Fruit fly (Drosophila melanogaster) whole organism, embryonic: ENCODE data around the gene Der-2.

Experiments
- Bgb ChIP-seq: fragments of 200-800 bp; sonication (Bioruptor generic); IDR thresholded peaks from 2 replicates; pipeline ENCODE4 v1.3.6; 2022; ENCODE audit warnings: missing biosample characterization, missing genetic modification characterization; ENCODE audit not compliant: partially characterized antibody
- Blimp-1 ChIP-seq: fragments of 200-800 bp; sonication (Bioruptor generic); optimal IDR thresholded peaks from 3 replicates; lab custom pipeline; 2018; ENCODE audit warnings: missing biosample characterization, missing genetic modification characterization, mild to moderate bottlenecking, moderate library complexity, missing genetic modification reagents
- C15 ChIP-seq: fragments of 200-800 bp; sonication (Bioruptor generic); IDR thresholded peaks from 3 replicates; pipeline ENCODE4 v1.3.6; 2022; ENCODE audit warnings: missing biosample characterization, missing genetic modification characterization
- CG11398 ChIP-seq: fragments of 200-800 bp; sonication (Bioruptor generic); optimal IDR thresholded peaks from 2 replicates; lab custom pipeline; 2016; ENCODE audit warnings: missing biosample characterization, missing genetic modification characterization
- CG12104 ChIP-seq: fragments of 200-800 bp; sonication (Bioruptor generic); optimal IDR thresholded peaks from 3 replicates; lab custom pipeline; 2016; ENCODE audit warnings: missing biosample characterization, missing genetic modification characterization
- CG13123 ChIP-seq: fragments of 200-800 bp; sonication (Bioruptor generic); optimal IDR thresholded peaks from 2 replicates; lab custom pipeline; 2016; ENCODE audit warnings: missing biosample characterization, missing genetic modification characterization
- CG13624 ChIP-seq: fragments of 200-800 bp; sonication (Bioruptor generic); optimal IDR thresholded peaks from 2 replicates; lab custom pipeline; 2016; ENCODE audit warnings: missing biosample characterization, missing genetic modification characterization
- CG15696 ChIP-seq: fragments of 200-800 bp; sonication (Bioruptor generic); optimal IDR thresholded peaks from 2 replicates; lab custom pipeline; 2019; ENCODE audit warnings: missing biosample characterization, mild to moderate bottlenecking, missing genetic modification characterization, moderate library complexity
- CG16813 ChIP-seq: fragments of 200-800 bp; sonication (Bioruptor generic); IDR thresholded peaks from 3 replicates; pipeline ENCODE4 v1.3.6; 2022; ENCODE audit warnings: missing biosample characterization, missing genetic modification characterization; ENCODE audit not compliant: partially characterized antibody
- CG17612 ChIP-seq: fragments of 200-800 bp; sonication (Bioruptor generic); IDR thresholded peaks from 2 replicates; pipeline ENCODE4 v1.3.6; 2022; ENCODE audit warnings: missing biosample characterization, missing genetic modification characterization
- CG18599 ChIP-seq: fragments of 200-800 bp; sonication (Bioruptor generic); optimal IDR thresholded peaks from 3 replicates; lab custom pipeline; 2017; ENCODE audit warnings: missing biosample characterization, missing genetic modification characterization, mild to moderate bottlenecking, moderate library complexity, missing genetic modification reagents
- CG2678 ChIP-seq: fragments of 200-800 bp; sonication (Bioruptor generic); optimal IDR thresholded peaks from 3 replicates; lab custom pipeline; 2019; ENCODE audit warnings: missing biosample characterization, mild to moderate bottlenecking, missing genetic modification characterization, moderate library complexity
- CG30020 ChIP-seq: fragments of 200-800 bp; optimal IDR thresholded peaks from 2 replicates; lab custom pipeline; 2019; ENCODE audit warnings: missing biosample characterization, mild to moderate bottlenecking, missing genetic modification characterization, moderate library complexity
- CG3065 ChIP-seq: fragments of 200-800 bp; sonication (Bioruptor generic); optimal IDR thresholded peaks from 2 replicates; lab custom pipeline; 2016; ENCODE audit warnings: missing biosample characterization, missing genetic modification characterization
- CG31365 ChIP-seq: fragments of 200-800 bp; sonication (Bioruptor generic); optimal IDR thresholded peaks from 2 replicates; lab custom pipeline; 2018; ENCODE audit warnings: missing biosample characterization, mild to moderate bottlenecking, missing genetic modification characterization
- CG3281 ChIP-seq: fragments of 200-800 bp; sonication (Bioruptor generic); optimal IDR thresholded peaks from 3 replicates; lab custom pipeline; 2017; ENCODE audit warnings: missing biosample characterization, mild to moderate bottlenecking, missing genetic modification characterization
- CG4282 ChIP-seq: fragments of 200-800 bp; sonication (Bioruptor generic); optimal IDR thresholded peaks from 2 replicates; lab custom pipeline; 2016; ENCODE audit warnings: missing biosample characterization, missing genetic modification characterization
- CG4424 ChIP-seq: fragments of 200-800 bp; sonication (Bioruptor generic); optimal IDR thresholded peaks from 3 replicates; lab custom pipeline; 2016; ENCODE audit warnings: missing biosample characterization, missing genetic modification characterization
- CG6272 ChIP-seq: fragments of 200-800 bp; sonication (Bioruptor generic); IDR thresholded peaks from 2 replicates; pipeline ENCODE4 v1.3.6; 2022; ENCODE audit warnings: missing biosample characterization, missing genetic modification characterization
- CG7556 ChIP-seq: fragments of 200-800 bp; sonication (Bioruptor generic); optimal IDR thresholded peaks from 2 replicates; lab custom pipeline; 2017; ENCODE audit warnings: missing biosample characterization, mild to moderate bottlenecking, missing genetic modification characterization
- CG8281 ChIP-seq: fragments of 200-800 bp; sonication (Bioruptor generic); optimal IDR thresholded peaks from 2 replicates; lab custom pipeline; 2018; ENCODE audit warnings: missing biosample characterization, mild to moderate bottlenecking, missing genetic modification characterization, moderate library complexity
- Hr39 ChIP-seq: fragments of >200 bp; optimal IDR thresholded peaks from 2 replicates; lab custom pipeline; 2017
- MBD-R2 ChIP-seq: fragments of 200-800 bp; sonication (Bioruptor generic); IDR thresholded peaks from 2 replicates; pipeline ENCODE4 v1.3.6; 2022; ENCODE audit warnings: missing biosample characterization, missing genetic modification characterization
- MESR4 ChIP-seq: fragments of 200-800 bp; sonication (Bioruptor generic); optimal IDR thresholded peaks from 2 replicates; lab custom pipeline; 2018; ENCODE audit warnings: missing biosample characterization, mild to moderate bottlenecking, missing genetic modification characterization, moderate library complexity
- NK7.1 ChIP-seq: fragments of 200-800 bp; sonication (Bioruptor generic); optimal IDR thresholded peaks from 3 replicates; lab custom pipeline; 2016; ENCODE audit warnings: missing biosample characterization, missing genetic modification characterization
- Opbp ChIP-seq: fragments of 200-800 bp; sonication (Bioruptor generic); IDR thresholded peaks from 3 replicates; pipeline ENCODE4 v1.3.6; 2022; ENCODE audit warnings: missing biosample characterization, missing genetic modification characterization; ENCODE audit not compliant: partially characterized antibody
- Ravus ChIP-seq: fragments of 200-800 bp; sonication (Bioruptor generic); IDR thresholded peaks from 2 replicates; pipeline ENCODE4 v1.3.6; 2022; ENCODE audit warnings: missing biosample characterization, missing genetic modification characterization
- Spps ChIP-seq: fragments of 200-800 bp; sonication (Bioruptor generic); optimal IDR thresholded peaks from 2 replicates; lab custom pipeline; 2018; ENCODE audit warnings: missing biosample characterization, mild to moderate bottlenecking, missing genetic modification characterization
- abd-A ChIP-seq: fragments of 200-800 bp; sonication (Bioruptor generic); optimal IDR thresholded peaks from 3 replicates; lab custom pipeline; 2019; ENCODE audit warnings: missing biosample characterization, mild to moderate bottlenecking, missing genetic modification characterization, moderate library complexity
- aop ChIP-seq: fragments of 200-800 bp; sonication (Bioruptor generic); IDR thresholded peaks from 2 replicates; pipeline ENCODE4 v1.3.6; 2022; ENCODE audit warnings: missing biosample characterization, missing genetic modification characterization
- ato ChIP-seq: fragments of 200-800 bp; sonication (Bioruptor generic); IDR thresholded peaks from 2 replicates; pipeline ENCODE4 v1.3.6; 2022; ENCODE audit warnings: missing biosample characterization, missing genetic modification characterization; ENCODE audit not compliant: partially characterized antibody
- btn ChIP-seq: fragments of 200-800 bp; sonication (Bioruptor generic); optimal IDR thresholded peaks from 2 replicates; lab custom pipeline; 2016; ENCODE audit warnings: missing biosample characterization, missing genetic modification characterization
- crp ChIP-seq, 2 experiments: fragments of 200-800 bp; sonication (Bioruptor generic); optimal IDR thresholded peaks; 2 replicates in 1 of 2; 3 replicates in 1 of 2; lab custom pipeline; 2017; ENCODE audit warnings: missing biosample characterization in 2 of 2, missing genetic modification characterization in 2 of 2, mild to moderate bottlenecking in 1 of 2, moderate library complexity in 1 of 2
- ewg ChIP-seq: fragments of 200-800 bp; sonication (Bioruptor generic); optimal IDR thresholded peaks from 3 replicates; lab custom pipeline; 2017; ENCODE audit warnings: mild to moderate bottlenecking, missing biosample characterization, missing genetic modification reagents, missing genetic modification characterization
- fd102C ChIP-seq: fragments of 200-800 bp; sonication (Bioruptor generic); optimal IDR thresholded peaks from 2 replicates; lab custom pipeline; 2018; ENCODE audit warnings: missing biosample characterization, mild to moderate bottlenecking, missing genetic modification characterization, moderate library complexity
- gfzf ChIP-seq: fragments of 200-800 bp; sonication (Bioruptor generic); optimal IDR thresholded peaks from 2 replicates; lab custom pipeline; 2016; ENCODE audit warnings: missing biosample characterization, mild to moderate bottlenecking, missing genetic modification characterization, moderate library complexity
- gsb-n ChIP-seq: fragments of 200-800 bp; sonication (Bioruptor generic); optimal IDR thresholded peaks from 3 replicates; lab custom pipeline; 2018; ENCODE audit warnings: missing biosample characterization, mild to moderate bottlenecking, missing genetic modification characterization
- lov ChIP-seq, 2 experiments: fragments of 200-800 bp in 1 of 2; fragments of >200 bp in 1 of 2; sonication (Bioruptor generic) in 1 of 2; IDR thresholded peaks in 1 of 2; optimal IDR thresholded peaks in 1 of 2; 2 replicates in 1 of 2; 3 replicates in 1 of 2; pipeline versions ENCODE4 v1.3.6 to Lab custom; 2017 to 2022; ENCODE audit warnings: missing biosample characterization in 1 of 2, missing genetic modification characterization in 1 of 2
- nmo ChIP-seq: fragments of 200-800 bp; sonication (Bioruptor generic); optimal IDR thresholded peaks from 2 replicates; lab custom pipeline; 2018; ENCODE audit warnings: missing biosample characterization, mild to moderate bottlenecking, missing genetic modification characterization, moderate library complexity
- pita ChIP-seq: fragments of 200-800 bp; sonication (Bioruptor generic); optimal IDR thresholded peaks from 2 replicates; lab custom pipeline; 2017; ENCODE audit warnings: missing biosample characterization, mild to moderate bottlenecking, missing genetic modification characterization
- pzg ChIP-seq: fragments of 200-800 bp; sonication (Bioruptor generic); optimal IDR thresholded peaks from 3 replicates; lab custom pipeline; 2018; ENCODE audit warnings: missing biosample characterization, mild to moderate bottlenecking, missing genetic modification characterization, moderate library complexity
- scrt ChIP-seq: fragments of 200-800 bp; sonication (Bioruptor generic); optimal IDR thresholded peaks from 2 replicates; lab custom pipeline; 2018; ENCODE audit warnings: missing biosample characterization, mild to moderate bottlenecking, missing genetic modification characterization, moderate library complexity
- tna ChIP-seq: fragments of 200-800 bp; sonication (Bioruptor generic); IDR thresholded peaks from 2 replicates; pipeline ENCODE4 v1.3.6; 2022; ENCODE audit warnings: missing biosample characterization, missing genetic modification characterization; ENCODE audit not compliant: partially characterized antibody
- toy ChIP-seq: fragments of 200-800 bp; sonication (Bioruptor generic); IDR thresholded peaks from 2 replicates; pipeline ENCODE4 v1.3.6; 2022; ENCODE audit warnings: missing biosample characterization, missing genetic modification characterization
- vnd ChIP-seq: fragments of 200-800 bp; sonication (Bioruptor generic); IDR thresholded peaks from 3 replicates; pipeline ENCODE4 v1.3.6; 2022; ENCODE audit warnings: missing biosample characterization, missing genetic modification characterization; ENCODE audit not compliant: partially characterized antibody
- zf30C ChIP-seq: fragments of 200-800 bp; sonication (Bioruptor generic); optimal IDR thresholded peaks from 3 replicates; lab custom pipeline; 2018; ENCODE audit warnings: missing biosample characterization, mild to moderate bottlenecking, missing genetic modification characterization
- zfh1 ChIP-seq: fragments of 200-800 bp; sonication (Bioruptor generic); IDR thresholded peaks from 3 replicates; pipeline ENCODE4 v1.3.6; 2022; ENCODE audit warnings: missing biosample characterization, missing genetic modification characterization

The Der-2 gene

DNA sequence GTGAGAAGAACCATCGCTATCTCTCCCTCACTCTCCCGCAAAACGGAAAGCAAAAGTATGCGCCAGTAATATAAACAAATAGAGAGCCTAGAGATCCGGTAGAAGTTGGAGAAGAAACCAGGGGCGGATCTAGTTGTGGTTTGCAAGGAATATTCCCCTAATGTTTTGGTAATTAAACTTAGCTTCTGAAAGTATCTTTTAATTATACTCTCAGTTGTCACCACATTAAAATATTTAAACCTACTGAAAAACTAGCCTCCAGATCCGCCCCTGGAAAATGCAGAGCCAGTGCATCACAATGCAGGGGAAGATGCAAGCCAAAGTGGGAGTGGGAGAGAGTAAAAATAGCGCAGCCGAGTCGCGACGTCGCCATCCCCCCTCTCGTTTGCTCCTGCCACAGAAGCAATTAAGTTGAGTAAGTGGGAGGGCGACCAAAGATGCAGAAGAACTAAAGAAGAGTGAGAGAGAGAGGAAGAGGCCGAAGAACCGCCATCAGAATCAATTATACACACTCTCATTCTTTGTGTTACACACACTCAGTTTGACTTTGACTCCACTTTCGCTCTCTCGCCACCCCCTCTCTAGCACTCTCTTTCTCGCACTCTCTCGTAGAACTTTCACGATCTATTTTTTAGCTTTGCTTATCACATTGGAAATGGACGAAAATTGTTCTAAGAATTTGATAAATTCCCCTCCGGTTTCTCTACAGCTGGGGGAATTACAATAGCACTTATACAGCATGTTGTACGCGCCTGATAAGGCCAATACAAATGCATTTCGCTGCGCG is 34.6 kb downstream of the Der-2 start (continued):
- TF ChIP-seq ewg (GFP tag; lab: Kevin White, UChicago), result peak; percentile 91
- TF ChIP-seq CG7556, result peak; percentile 92
- TF ChIP-seq ato, result no peak
- TF ChIP-seq CG3281, result peak; percentile 67
- peak; percentile 82 for TF ChIP-seq CG16813 (GFP tag; lab: Robert Waterston, UW)
- peak; percentile 86 for TF ChIP-seq CG3065 (GFP tag; lab: Kevin White, UChicago)
- TF ChIP-seq lov (optimal IDR thresholded peaks at IDR 0.05; lab: Kevin White, UChicago), result no peak
- TF ChIP-seq lov (GFP tag; IDR thresholded peaks at IDR 0.05; lab: Robert Waterston, UW), result peak; percentile 95
- TF ChIP-seq gsb-n (tag; lab: Kevin White, UChicago), result peak; percentile 93
- TF ChIP-seq tna (GFP tag; lab: Robert Waterston, UW), result no peak
- peak; percentile 96 for TF ChIP-seq Blimp-1
- peak; percentile 68 for TF ChIP-seq Bgb (GFP tag; lab: Robert Waterston, UW)
- TF ChIP-seq CG15696 (tag; lab: Kevin White, UChicago), result peak; percentile 97
- peak; percentile 96 for TF ChIP-seq CG2678 (tag; lab: Kevin White, UChicago)
- peak; percentile 76 for TF ChIP-seq CG30020 (tag; lab: Kevin White, UChicago)
- peak; percentile 26 for TF ChIP-seq fd102C
- peak; percentile 88 for TF ChIP-seq CG12104
- no peak for TF ChIP-seq Hr39 (lab: Kevin White, UChicago)
- TF ChIP-seq zfh1, result peak; percentile 99
- peak; percentile 95 for TF ChIP-seq aop (GFP tag; lab: Robert Waterston, UW)
- peak; percentile 63 for TF ChIP-seq scrt (GFP tag; lab: Kevin White, UChicago)
- peak; percentile 66 for TF ChIP-seq CG13123 (GFP tag; lab: Kevin White, UChicago)
- TF ChIP-seq CG4282 (GFP tag; lab: Kevin White, UChicago), result peak; percentile 16
- TF ChIP-seq CG13624 (GFP tag; lab: Kevin White, UChicago), result peak; percentile 93
- peak; percentile 76 for TF ChIP-seq NK7.1 (GFP tag; lab: Kevin White, UChicago)
- peak; percentile 94 for TF ChIP-seq Spps
- TF ChIP-seq crp (GFP tag; optimal IDR thresholded peaks at IDR 0.05; lab: Kevin White, UChicago), result peak in 1 of 2 experiments; percentile 38
- TF ChIP-seq CG6272 (GFP tag; lab: Robert Waterston, UW), result peak; percentile 91
- TF ChIP-seq CG11398, result peak; percentile 81
- TF ChIP-seq gfzf, result peak; percentile 24
- peak; percentile 84 for TF ChIP-seq CG17612 (GFP tag; lab: Robert Waterston, UW)
- TF ChIP-seq CG4424, result peak; percentile 97
- TF ChIP-seq CG18599, result peak; percentile 83
- TF ChIP-seq zf30C (GFP tag; lab: Kevin White, UChicago), result no peak
- TF ChIP-seq nmo (GFP tag; lab: Kevin White, UChicago), result peak; percentile 97
- peak; percentile 19 for TF ChIP-seq MESR4 (GFP tag; lab: Kevin White, UChicago)
- peak; percentile 78 for TF ChIP-seq Ravus (GFP tag; lab: Robert Waterston, UW)
- peak; percentile 82 for TF ChIP-seq CG8281 (tag; lab: Kevin White, UChicago)
- no peak for TF ChIP-seq abd-A (tag; lab: Kevin White, UChicago)
- TF ChIP-seq btn, result peak; percentile 93
- TF ChIP-seq MBD-R2 (GFP tag; lab: Robert Waterston, UW), result peak; percentile 52
- peak; percentile 75 for TF ChIP-seq CG31365 (tag; lab: Kevin White, UChicago)
- no peak for TF ChIP-seq pita (GFP tag; lab: Kevin White, UChicago)
- TF ChIP-seq Opbp (GFP tag; lab: Robert Waterston, UW), result peak; percentile 92
- TF ChIP-seq pzg (GFP tag; lab: Kevin White, UChicago), result no peak
- peak; percentile 12; the same call in 1 of the 3 replicates for TF ChIP-seq vnd (GFP tag; lab: Robert Waterston, UW)
- peak; percentile 83; the same call in 1 of the 3 replicates for TF ChIP-seq C15 (GFP tag; lab: Robert Waterston, UW)
- peak; percentile 65; the same call in 1 of the 2 replicates for TF ChIP-seq toy (GFP tag; lab: Robert Waterston, UW)
